Fruit fly (Drosophila melanogaster) Kc167 (cell line): ENCODE results near the gene CG3168.

Experiments used
- Sin3A ChIP-seq: fragments of >200 bp; optimal IDR thresholded peaks from 2 replicates; lab custom pipeline; 2018; ENCODE audit warnings: missing external identifiers
- insv ChIP-seq: fragments of >200 bp; optimal IDR thresholded peaks from 3 replicates; lab custom pipeline; 2018; ENCODE audit warnings: missing external identifiers
- ttk ChIP-seq: sonication (Bioruptor generic); optimal IDR thresholded peaks from 2 replicates; lab custom pipeline; 2017; ENCODE audit warnings: missing external identifiers

DNA sequence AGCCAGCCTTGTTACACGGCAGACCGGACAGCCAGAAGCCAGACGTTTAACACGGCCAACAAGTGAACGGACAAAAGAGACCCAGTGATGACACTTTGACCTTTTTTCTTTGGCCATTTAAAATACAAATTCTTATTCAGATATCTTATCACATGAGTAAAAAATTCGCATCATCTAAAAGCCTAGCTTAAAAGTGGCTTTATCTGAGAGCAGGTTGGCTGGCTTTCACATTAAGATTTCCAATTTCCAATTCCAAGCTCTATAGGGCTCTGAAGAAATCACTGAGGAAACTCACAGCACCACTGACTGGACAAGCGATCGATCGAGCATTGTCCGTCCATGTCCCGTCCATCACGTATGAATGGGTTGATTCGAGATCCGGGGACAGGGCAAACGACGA is 35.8 kb upstream of the CG3168 start:
- TF ChIP-seq insv (lab: Kevin White, UChicago) (no peak), Sin3A (lab: Kevin White, UChicago) (no peak), ttk (lab: Kevin White, UChicago) (no peak)
